Fruit fly (Drosophila melanogaster): ENCODE measurements around the gene Tsp3A.

dm6 chrX:2581793-2582503 is 37.6 kb downstream of the Tsp3A start:
- no peak for TF ChIP-seq Blimp-1 (GFP tag; optimal IDR thresholded peaks at IDR 0.05)
- TF ChIP-seq CG34406 (GFP tag; optimal IDR thresholded peaks at IDR 0.05), result no peak
